Fruit fly (Drosophila melanogaster) whole organism, pupa: ENCODE data around the gene nwk.

Source experiments
- CG15710 ChIP-seq: fragments of 200-800 bp; sonication (Bioruptor generic); optimal IDR thresholded peaks from 2 replicates; lab custom pipeline; 2018; ENCODE audit warnings: missing biosample characterization, mild to moderate bottlenecking, missing genetic modification characterization, moderate library complexity
- CG8159 ChIP-seq: fragments of 200-800 bp; sonication (Bioruptor generic); optimal IDR thresholded peaks from 3 replicates; lab custom pipeline; 2018; ENCODE audit warnings: missing biosample characterization, mild to moderate bottlenecking, missing genetic modification characterization, moderate library complexity
- EcR ChIP-seq: fragments of 200-800 bp; sonication (Bioruptor generic); optimal IDR thresholded peaks from 3 replicates; lab custom pipeline; 2019; ENCODE audit warnings: missing biosample characterization, missing genetic modification characterization, mild to moderate bottlenecking, moderate library complexity, missing genetic modification reagents

DNA sequence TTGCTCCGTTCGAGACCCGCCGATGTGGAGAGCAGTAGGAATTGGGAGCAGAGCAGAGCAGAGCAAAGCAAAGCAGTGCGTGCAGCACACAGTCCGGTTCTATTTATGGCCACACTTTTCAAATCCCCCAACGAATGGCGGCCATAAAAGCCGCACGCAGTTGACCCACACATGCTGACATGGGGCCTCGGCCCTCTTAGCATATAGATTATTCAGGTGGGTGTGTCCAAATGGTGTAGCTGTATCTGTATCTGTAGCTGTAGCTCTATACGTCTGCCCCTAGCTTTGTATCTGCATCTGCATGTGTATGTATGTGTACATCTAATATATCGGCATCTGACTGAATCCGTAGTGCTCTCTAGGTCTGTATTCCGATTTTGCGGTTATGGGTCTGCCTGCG, 16.4 kb upstream of the nwk start:
- TF ChIP-seq CG15710 (tag; lab: Kevin White, UChicago) (no peak), EcR (GFP tag; lab: Kevin White, UChicago) (no peak), CG8159 (tag; lab: Kevin White, UChicago) (no peak)
